Fruit fly (Drosophila melanogaster) whole organism, pupa: ENCODE results near the gene bab1.
A peak's percentile ranks its signal among the peaks of the same experiment; 100 is the strongest.

Source experiments
- CG13204 ChIP-seq: fragments of 200-800 bp; sonication (Bioruptor generic); optimal IDR thresholded peaks from 2 replicates; lab custom pipeline; 2018; ENCODE audit warnings: missing biosample characterization, mild to moderate bottlenecking, missing genetic modification characterization, moderate library complexity
- CG14655 ChIP-seq: fragments of 200-800 bp; sonication (Bioruptor generic); optimal IDR thresholded peaks from 3 replicates; lab custom pipeline; 2017; ENCODE audit warnings: mild to moderate bottlenecking, missing biosample characterization, missing genetic modification reagents, missing genetic modification characterization
- CG17806 ChIP-seq: fragments of 200-800 bp; sonication (Bioruptor generic); optimal IDR thresholded peaks from 2 replicates; lab custom pipeline; 2018; ENCODE audit warnings: missing biosample characterization, mild to moderate bottlenecking, missing genetic modification characterization, moderate library complexity
- CG32121 ChIP-seq: fragments of 200-800 bp; sonication (Bioruptor generic); IDR thresholded peaks from 2 replicates; pipeline ENCODE4 v1.3.6; 2022; ENCODE audit warnings: missing biosample characterization, missing genetic modification characterization
- CG4496 ChIP-seq: fragments of 200-800 bp; sonication (Bioruptor generic); IDR thresholded peaks from 3 replicates; pipeline ENCODE4 v1.3.6; 2022; ENCODE audit warnings: missing biosample characterization, missing genetic modification characterization
- CG8159 ChIP-seq: fragments of 200-800 bp; sonication (Bioruptor generic); optimal IDR thresholded peaks from 3 replicates; lab custom pipeline; 2018; ENCODE audit warnings: missing biosample characterization, mild to moderate bottlenecking, missing genetic modification characterization, moderate library complexity
- D1 ChIP-seq: fragments of 200-800 bp; sonication (Bioruptor generic); optimal IDR thresholded peaks from 2 replicates; lab custom pipeline; 2018; ENCODE audit warnings: missing biosample characterization, mild to moderate bottlenecking, missing genetic modification characterization, moderate library complexity
- EcR ChIP-seq: fragments of 200-800 bp; sonication (Bioruptor generic); optimal IDR thresholded peaks from 3 replicates; lab custom pipeline; 2019; ENCODE audit warnings: missing biosample characterization, missing genetic modification characterization, mild to moderate bottlenecking, moderate library complexity, missing genetic modification reagents
- Ets98B ChIP-seq: fragments of 200-800 bp; sonication (Bioruptor generic); IDR thresholded peaks from 2 replicates; pipeline ENCODE4 v1.3.6; 2022; ENCODE audit warnings: missing biosample characterization, missing genetic modification characterization
- Pif1B ChIP-seq: fragments of 200-800 bp; sonication (Bioruptor generic); optimal IDR thresholded peaks from 3 replicates; lab custom pipeline; 2016; ENCODE audit warnings: missing biosample characterization, missing genetic modification characterization
- fd96Ca ChIP-seq: fragments of 200-800 bp; sonication (Bioruptor generic); IDR thresholded peaks from 3 replicates; pipeline ENCODE4 v1.3.6; 2022; ENCODE audit warnings: missing biosample characterization, missing genetic modification characterization

- TF ChIP-seq EcR (GFP tag; lab: Kevin White, UChicago) (no peak), CG4496 (peak; percentile 42; the same call in 1 of the 3 replicates), D1 (tag; lab: Kevin White, UChicago) (peak; percentile 38), CG8159 (tag; lab: Kevin White, UChicago) (peak; percentile 88), Pif1B (peak; percentile 67), fd96Ca (peak; percentile 67), CG32121 (GFP tag; lab: Robert Waterston, UW) (no peak), CG13204 (GFP tag; lab: Kevin White, UChicago) (peak; percentile 45), CG17806 (tag; lab: Kevin White, UChicago) (peak; percentile 81), Ets98B (GFP tag; lab: Robert Waterston, UW) (no peak), CG14655 (GFP tag; lab: Kevin White, UChicago) (peak; percentile 51)
Measured at dm6 chr3L:1129565-1129964, 28.7 kb upstream of the bab1 start.
